Worm (Caenorhabditis elegans): ENCODE results near the gene srx-63.

- no peak for TF ChIP-seq ztf-11 (tag; optimal IDR thresholded peaks at IDR 0.05)
- no peak for TF ChIP-seq zag-1 (tag; optimal IDR thresholded peaks at IDR 0.05)
- no peak for TF ChIP-seq ZK546.5 (tag; optimal IDR thresholded peaks at IDR 0.05)
- no peak for TF ChIP-seq nhr-11 (tag; optimal IDR thresholded peaks at IDR 0.05)
- TF ChIP-seq nhr-12 (tag; optimal IDR thresholded peaks at IDR 0.05), result no peak
- no peak for TF ChIP-seq egl-27 (tag; optimal IDR thresholded peaks at IDR 0.05)
- TF ChIP-seq nhr-77 (tag; optimal IDR thresholded peaks at IDR 0.05), result no peak
- TF ChIP-seq mab-5 (tag; optimal IDR thresholded peaks at IDR 0.05), result no peak
- TF ChIP-seq unc-62 (GFP tag; optimal IDR thresholded peaks at IDR 0.05), result no peak
- TF ChIP-seq aly-2 (tag; optimal IDR thresholded peaks at IDR 0.05), result no peak
- TF ChIP-seq nhr-237 (tag; optimal IDR thresholded peaks at IDR 0.05), result no peak
Measured at ce11 chrV:3969664-3970063, 38.2 kb downstream of the srx-63 start.
